Worm (Caenorhabditis elegans) whole organism, L2 larva: Measurements from ENCODE around the gene F44F4.15.

Experiments used
- nhr-77 ChIP-seq: fragments of 150-350 bp; optimal IDR thresholded peaks from 2 replicates; lab custom pipeline; 2014; ENCODE audit warnings: missing biosample characterization, missing genetic modification characterization
- unc-62 ChIP-seq: fragments of 150-350 bp; optimal IDR thresholded peaks from 2 replicates; lab custom pipeline; 2014; ENCODE audit warnings: missing biosample characterization, missing genetic modification reagents, missing genetic modification characterization

- TF ChIP-seq unc-62 (GFP tag; lab: Kevin White, UChicago) (no peak), nhr-77 (tag; lab: Kevin White, UChicago) (no peak)
Observed at ce11 chrII:10867219-10867618, 47.2 kb upstream of the F44F4.15 start.
